Fruit fly (Drosophila melanogaster): ENCODE data around the gene Sec16.

Sec16 gene

dm6 chrX:12611536-12612458 is 15.9 kb downstream of the Sec16 start, which contains the start of the genes CG1463 and Fpgs1 (continued):
- TF ChIP-seq CG15601 (tag; optimal IDR thresholded peaks at IDR 0.05) (no peak), fru (optimal IDR thresholded peaks at IDR 0.05) (no peak), Deaf1 (tag; optimal IDR thresholded peaks at IDR 0.05) (no peak), CG14860 (GFP tag; IDR thresholded peaks at IDR 0.05; ENCODE audit: partially characterized antibody) (no peak), prd (optimal IDR thresholded peaks at IDR 0.05) (no peak), prd (GFP tag; IDR thresholded peaks at IDR 0.05) (peak; percentile 38; the same call in 1 of the 3 replicates), CG9817 (tag; optimal IDR thresholded peaks at IDR 0.05) (peak; percentile 29), pho (GFP tag; optimal IDR thresholded peaks at IDR 0.05) (peak; percentile 32), unc-4 (GFP tag; IDR thresholded peaks at IDR 0.05; ENCODE audit: partially characterized antibody) (peak; percentile 60), CG10654 (GFP tag; optimal IDR thresholded peaks at IDR 0.05) (no peak), Bgb (GFP tag; IDR thresholded peaks at IDR 0.05; ENCODE audit: partially characterized antibody) (peak; percentile 50; the same call in 1 of the 2 replicates), odd (GFP tag; optimal IDR thresholded peaks at IDR 0.05) (peak; percentile 14), Rfx (GFP tag; IDR thresholded peaks at IDR 0.05) (peak; percentile 47; the same call in 1 of the 2 replicates), CG34422 (GFP tag; IDR thresholded peaks at IDR 0.05) (peak; percentile 47; the same call in 1 of the 3 replicates), CG16813 (GFP tag; IDR thresholded peaks at IDR 0.05; ENCODE audit: partially characterized antibody) (no peak), slbo (GFP tag; IDR thresholded peaks at IDR 0.05) (peak; percentile 31; the same call in 1 of the 2 replicates), CG11093 (GFP tag; IDR thresholded peaks at IDR 0.05) (0 out of 3 replicates have a peak, but pooled peaks have one; percentile 23), B-H2 (GFP tag; optimal IDR thresholded peaks at IDR 0.05) (peak; percentile 43), CG14441 (GFP tag; IDR thresholded peaks at IDR 0.05) (0 out of 2 replicates have a peak, but pooled peaks have one; percentile 10), CG11723 (GFP tag; optimal IDR thresholded peaks at IDR 0.05) (no peak), CG12299 (tag; optimal IDR thresholded peaks at IDR 0.05) (no peak), MESR4 (GFP tag; optimal IDR thresholded peaks at IDR 0.05) (peak; percentile 11), ap (GFP tag; IDR thresholded peaks at IDR 0.05) (no peak), tll (GFP tag; optimal IDR thresholded peaks at IDR 0.05) (no peak), CG6854 (GFP tag; optimal IDR thresholded peaks at IDR 0.05) (no peak), CG15696 (tag; optimal IDR thresholded peaks at IDR 0.05) (peak; percentile 37), CG8765 (GFP tag; IDR thresholded peaks at IDR 0.05) (no peak), Ets65A (GFP tag) (peak; percentile 77), ems (GFP tag; optimal IDR thresholded peaks at IDR 0.05) (peak; percentile 5), Fer1 (GFP tag; optimal IDR thresholded peaks at IDR 0.05) (peak; percentile 49), gcm2 (GFP tag; optimal IDR thresholded peaks at IDR 0.05) (no peak), sim (GFP tag; IDR thresholded peaks at IDR 0.05) (no peak), kah (GFP tag; optimal IDR thresholded peaks at IDR 0.05) (peak; percentile 68), cwo (GFP tag; optimal IDR thresholded peaks at IDR 0.05) (peak; percentile 57), BEAF-32 (GFP tag; optimal IDR thresholded peaks at IDR 0.05) (peak; percentile 48), CG7556 (GFP tag; optimal IDR thresholded peaks at IDR 0.05) (no peak), insv (GFP tag; optimal IDR thresholded peaks at IDR 0.05) (peak in 1 of 2 experiments; percentile 25), CG9876 (GFP tag; optimal IDR thresholded peaks at IDR 0.05) (no peak), CG14710 (tag; optimal IDR thresholded peaks at IDR 0.05) (peak; percentile 48), caup (GFP tag; optimal IDR thresholded peaks at IDR 0.05; ENCODE audit: severe bottlenecking) (peak; percentile 21), pum (GFP tag; optimal IDR thresholded peaks at IDR 0.05) (no peak), Mes4 (GFP tag; optimal IDR thresholded peaks at IDR 0.05) (no peak), Lpt (GFP tag; optimal IDR thresholded peaks at IDR 0.05) (no peak), mam (GFP tag; optimal IDR thresholded peaks at IDR 0.05) (peak; percentile 34), CG31224 (GFP tag; IDR thresholded peaks at IDR 0.05) (no peak), Oli (tag; optimal IDR thresholded peaks at IDR 0.05) (no peak), CG12659 (GFP tag; optimal IDR thresholded peaks at IDR 0.05) (peak; percentile 32), CG9932 (GFP tag; IDR thresholded peaks at IDR 0.05) (peak; percentile 59)
